Worm (Caenorhabditis elegans): Measurements from ENCODE around the gene perm-1.

The perm-1 gene

DNA sequence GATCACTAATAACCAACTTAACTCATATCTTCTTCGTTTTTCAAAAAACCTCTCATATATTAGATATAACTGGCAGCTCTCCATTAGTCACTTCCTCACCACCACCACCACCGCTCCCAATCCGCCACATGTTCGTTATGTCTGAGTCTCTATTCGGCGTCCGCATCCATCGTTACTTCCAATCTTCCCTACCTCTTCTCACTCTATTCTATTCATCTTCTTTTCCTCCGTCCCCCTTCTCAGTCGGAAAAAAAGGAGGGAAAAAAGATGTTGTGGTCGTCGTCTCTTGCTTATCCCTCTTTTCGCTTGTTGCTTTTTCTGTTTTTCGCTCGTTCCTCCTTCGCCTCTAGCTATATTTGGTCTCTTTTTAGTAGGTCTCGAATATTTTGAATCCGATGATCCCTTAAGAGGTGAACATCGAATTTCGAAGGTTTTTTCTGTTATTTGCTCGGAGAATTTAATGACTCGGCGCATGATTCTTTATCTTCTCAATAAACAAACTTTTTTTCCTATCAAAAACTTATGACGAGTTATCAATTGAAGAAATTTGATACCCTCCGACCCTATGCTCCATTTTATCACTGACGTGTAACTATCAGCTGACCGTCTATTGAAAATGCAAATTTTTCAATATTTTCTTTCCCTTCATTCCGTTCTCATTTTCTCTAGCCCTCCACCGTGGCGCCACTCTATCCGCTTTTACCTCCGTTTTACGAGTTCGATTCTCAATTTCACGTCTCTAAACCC, 11.4 kb downstream of the perm-1 start (continued):
- TF ChIP-seq nhr-76 (tag; optimal IDR thresholded peaks at IDR 0.05) (no peak), ztf-11 (tag; optimal IDR thresholded peaks at IDR 0.05) (no peak), daf-19 (GFP tag; conservative IDR thresholded peaks at IDR 0.05) (peak; percentile 61; the same call in 1 of the 2 replicates), hif-1 (tag; optimal IDR thresholded peaks at IDR 0.05) (no peak), arid-1 (GFP tag; conservative IDR thresholded peaks at IDR 0.05) (no peak), spr-1 (tag; optimal IDR thresholded peaks at IDR 0.05) (no peak), madf-9 (GFP tag; conservative IDR thresholded peaks at IDR 0.05) (no peak; the same call in 1 of the 2 replicates), sdz-12 (GFP tag; optimal IDR thresholded peaks at IDR 0.05) (no peak), zip-2 (tag; optimal IDR thresholded peaks at IDR 0.05) (no peak), nhr-237 (tag; optimal IDR thresholded peaks at IDR 0.05) (no peak), hlh-11 (tag; optimal IDR thresholded peaks at IDR 0.05) (peak; percentile 28), ceh-20 (GFP tag; IDR thresholded peaks at IDR 0.05) (no peak), nhr-25 (tag; optimal IDR thresholded peaks at IDR 0.05; ENCODE audit: borderline replicate concordance, insufficient read depth) (no peak), unc-62 (GFP tag; optimal IDR thresholded peaks at IDR 0.05 in 1 of 2) (peak in 1 of 2 experiments; percentile 24), unc-62 (tag; optimal IDR thresholded peaks at IDR 0.05) (no peak), cey-2 (tag; optimal IDR thresholded peaks at IDR 0.05; ENCODE audit: borderline replicate concordance, insufficient read depth) (no peak), snpc-4 (tag; optimal IDR thresholded peaks at IDR 0.05) (no peak), Y105C5A.15 (GFP tag; IDR thresholded peaks at IDR 0.05) (no peak), dmd-8 (GFP tag; IDR thresholded peaks at IDR 0.05) (no peak), ceh-32 (tag; optimal IDR thresholded peaks at IDR 0.05; ENCODE audit: poor library complexity) (no peak), rbr-2 (tag; optimal IDR thresholded peaks at IDR 0.05) (peak; percentile 68), mep-1 (tag; optimal IDR thresholded peaks at IDR 0.05) (peak; percentile 2), gei-8 (GFP tag; optimal IDR thresholded peaks at IDR 0.05) (no peak), nhr-10 (tag; optimal IDR thresholded peaks at IDR 0.05) (no peak), egl-43 (GFP tag; IDR thresholded peaks at IDR 0.05) (peak; percentile 60), nhr-41 (GFP tag; IDR thresholded peaks at IDR 0.05) (peak; percentile 80; the same call in 1 of the 2 replicates), Y5F2A.4 (GFP tag; optimal IDR thresholded peaks at IDR 0.05) (no peak), madf-5 (GFP tag; IDR thresholded peaks at IDR 0.05) (0 out of 4 replicates have a peak, but pooled peaks of 1 of the 2 experiments have one; percentile 40), R02D3.7 (tag; optimal IDR thresholded peaks at IDR 0.05) (no peak), F37D6.2 (tag; optimal IDR thresholded peaks at IDR 0.05) (peak; percentile 55), zip-11 (GFP tag; IDR thresholded peaks at IDR 0.05) (no peak), lin-38 (GFP tag; IDR thresholded peaks at IDR 0.05) (no peak), ceh-62 (tag; optimal IDR thresholded peaks at IDR 0.05) (no peak), nhr-111 (GFP tag; optimal IDR thresholded peaks at IDR 0.05) (no peak)

- TF ChIP-seq cey-2 (tag; optimal IDR thresholded peaks at IDR 0.05; ENCODE audit: borderline replicate concordance, insufficient read depth): no peak
- no peak for TF ChIP-seq vab-7 (GFP tag; IDR thresholded peaks at IDR 0.05)
- peak; percentile 25 for TF ChIP-seq unc-130 (GFP tag; optimal IDR thresholded peaks at IDR 0.05)
- no peak for TF ChIP-seq snpc-1.2 (GFP tag; IDR thresholded peaks at IDR 0.05)
- TF ChIP-seq pqm-1 (tag; optimal IDR thresholded peaks at IDR 0.05): no peak
- no peak for TF ChIP-seq lsy-2 (tag; optimal IDR thresholded peaks at IDR 0.05)
- no peak for TF ChIP-seq nhr-77 (tag; optimal IDR thresholded peaks at IDR 0.05)
- no peak for TF ChIP-seq lim-7 (GFP tag; IDR thresholded peaks at IDR 0.05)
Observed at ce11 chrII:7892761-7893272, 12.2 kb downstream of the perm-1 start, which contains the start of gene ptc-1. Gene ptc-1 (plus strand): TSS chrII:7893222.

Measured in whole organism, L4 larva.